Fruit fly (Drosophila melanogaster): ENCODE data around the gene Coq6.
A peak's percentile ranks its signal among the peaks of the same experiment; 100 is the strongest.

The Coq6 gene

DNA sequence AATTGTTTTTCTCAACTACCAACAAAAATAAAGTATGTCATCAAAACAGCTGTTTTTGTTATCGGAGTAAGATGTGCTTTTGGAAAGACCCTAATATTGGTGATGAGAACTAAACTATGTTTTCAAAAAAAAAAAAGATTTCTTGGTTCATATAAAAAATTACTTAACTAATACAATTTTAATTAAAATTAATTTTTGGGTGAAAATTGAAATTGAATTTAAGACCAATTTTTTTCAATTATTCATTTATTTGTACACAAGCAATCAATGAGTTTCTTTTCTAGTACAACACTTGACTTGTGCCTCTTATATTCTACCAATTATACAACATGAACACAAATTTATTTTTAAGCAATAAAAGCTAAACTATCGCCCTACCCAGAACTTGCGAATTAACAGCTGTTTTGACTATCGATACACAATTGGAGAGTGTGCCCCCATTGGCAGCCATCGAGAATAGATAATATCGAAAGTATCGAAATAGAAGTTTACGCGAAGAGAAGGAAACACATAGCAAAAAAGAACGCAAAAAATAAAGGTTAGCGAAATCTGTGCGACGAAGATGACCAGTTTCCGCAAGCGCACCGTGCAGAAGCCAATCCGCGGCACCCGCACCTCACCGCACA is 8.1 kb downstream of the Coq6 start, which contains the start of the genes Vps52 and Elp4:
Gene Vps52 (minus strand): TSS at position 51 of the 626 bp plus-strand sequence.
Gene Elp4 (plus strand): TSS at position 292 of the 626 bp plus-strand sequence.
- TF ChIP-seq B-H1 (GFP tag; IDR thresholded peaks at IDR 0.05): 0 out of 3 replicates have a peak, but pooled peaks have one; percentile 46
- TF ChIP-seq CG12391 (tag; optimal IDR thresholded peaks at IDR 0.05): peak; percentile 90
- TF ChIP-seq so (GFP tag; IDR thresholded peaks at IDR 0.05): peak; percentile 64; the same call in 1 of the 3 replicates
- peak; percentile 85 for TF ChIP-seq row (GFP tag; IDR thresholded peaks at IDR 0.05)
- TF ChIP-seq CG3838 (GFP tag; optimal IDR thresholded peaks at IDR 0.05): peak; percentile 25
- TF ChIP-seq Stat92E (GFP tag; optimal IDR thresholded peaks at IDR 0.05): no peak
- peak; percentile 85 for TF ChIP-seq Ets65A (GFP tag)
- TF ChIP-seq Poxn (GFP tag; IDR thresholded peaks at IDR 0.05): no peak
- no peak for TF ChIP-seq CG2678 (tag; optimal IDR thresholded peaks at IDR 0.05)
- TF ChIP-seq Bteb2 (GFP tag; optimal IDR thresholded peaks at IDR 0.05): peak; percentile 68
- no peak for TF ChIP-seq Doc2 (GFP tag; IDR thresholded peaks at IDR 0.05)
- TF ChIP-seq CG42726 (GFP tag; IDR thresholded peaks at IDR 0.05; ENCODE audit: partially characterized antibody): peak; percentile 46; the same call in 1 of the 2 replicates
- TF ChIP-seq CG10979 (tag; optimal IDR thresholded peaks at IDR 0.05): peak; percentile 65
- TF ChIP-seq zf30C (GFP tag; optimal IDR thresholded peaks at IDR 0.05): no peak
- peak; percentile 51 for TF ChIP-seq CG6765 (GFP tag; optimal IDR thresholded peaks at IDR 0.05)
- peak; percentile 39 for TF ChIP-seq CG15514 (GFP tag; optimal IDR thresholded peaks at IDR 0.05)
- no peak for TF ChIP-seq Rx (GFP tag; IDR thresholded peaks at IDR 0.05)
- peak; percentile 57; the same call in 1 of the 2 replicates for TF ChIP-seq Drgx (GFP tag; IDR thresholded peaks at IDR 0.05)
- peak; percentile 12 for TF ChIP-seq CG10274 (GFP tag; optimal IDR thresholded peaks at IDR 0.05)
- no peak for TF ChIP-seq GATAe (GFP tag; conservative IDR thresholded peaks at IDR 0.05)
- TF ChIP-seq Atf3 (GFP tag; optimal IDR thresholded peaks at IDR 0.05): peak; percentile 29
- TF ChIP-seq Usf (GFP tag; optimal IDR thresholded peaks at IDR 0.05): peak; percentile 44
- TF ChIP-seq corto (GFP tag; optimal IDR thresholded peaks at IDR 0.05): no peak
- peak; percentile 67 for TF ChIP-seq MBD-R2 (GFP tag; IDR thresholded peaks at IDR 0.05)
- peak; percentile 79 for TF ChIP-seq tgo (GFP tag; IDR thresholded peaks at IDR 0.05)
- TF ChIP-seq Eip74EF (GFP tag; optimal IDR thresholded peaks at IDR 0.05): no peak
- peak; percentile 31 for TF ChIP-seq CG13624 (GFP tag; optimal IDR thresholded peaks at IDR 0.05)
- peak; percentile 63 for TF ChIP-seq NFAT (GFP tag; IDR thresholded peaks at IDR 0.05)
- no peak for TF ChIP-seq jing (GFP tag; optimal IDR thresholded peaks at IDR 0.05)
- peak; percentile 74 for TF ChIP-seq Fer1 (GFP tag; optimal IDR thresholded peaks at IDR 0.05)
- peak; percentile 35 for TF ChIP-seq crc (GFP tag; optimal IDR thresholded peaks at IDR 0.05)
- TF ChIP-seq fru (optimal IDR thresholded peaks at IDR 0.05): no peak
- TF ChIP-seq croc (GFP tag; conservative IDR thresholded peaks at IDR 0.05): no peak
- no peak for TF ChIP-seq gcm2 (GFP tag; optimal IDR thresholded peaks at IDR 0.05)
- TF ChIP-seq CG31441 (GFP tag; IDR thresholded peaks at IDR 0.05): no peak; the same call in 1 of the 2 replicates
- peak; percentile 63 for TF ChIP-seq wdn (GFP tag; IDR thresholded peaks at IDR 0.05)
- no peak for TF ChIP-seq gsb (GFP tag; IDR thresholded peaks at IDR 0.05)
- no peak for TF ChIP-seq cas (GFP tag; IDR thresholded peaks at IDR 0.05)
- TF ChIP-seq abd-A (tag; optimal IDR thresholded peaks at IDR 0.05): no peak
- TF ChIP-seq Mad (GFP tag; optimal IDR thresholded peaks at IDR 0.05): peak; percentile 12
- peak; percentile 61; the same call in 1 of the 2 replicates for TF ChIP-seq sna (GFP tag; IDR thresholded peaks at IDR 0.05; ENCODE audit: partially characterized antibody)
- peak; percentile 54 for TF ChIP-seq CG6683 (GFP tag; optimal IDR thresholded peaks at IDR 0.05)
- TF ChIP-seq CG30403 (GFP tag; optimal IDR thresholded peaks at IDR 0.05): peak; percentile 91
- TF ChIP-seq Myb (GFP tag; optimal IDR thresholded peaks at IDR 0.05): peak; percentile 12
- TF ChIP-seq chif (GFP tag; optimal IDR thresholded peaks at IDR 0.05): peak; percentile 43 to 57
- no peak for TF ChIP-seq CG6813 (GFP tag; optimal IDR thresholded peaks at IDR 0.05)
- no peak for TF ChIP-seq cad (GFP tag; optimal IDR thresholded peaks at IDR 0.05)
- no peak for TF ChIP-seq CG2199 (GFP tag; IDR thresholded peaks at IDR 0.05)
- TF ChIP-seq CG13775 (GFP tag; optimal IDR thresholded peaks at IDR 0.05): peak; percentile 81
- TF ChIP-seq CG9797 (GFP tag; optimal IDR thresholded peaks at IDR 0.05): peak; percentile 16

Measured in whole organism, embryonic.